Worm (Caenorhabditis elegans) whole organism, late embryonic: ENCODE measurements around the gene srbc-39.

ENCODE experiments used
- fax-1 ChIP-seq: sonication (generic microtip); optimal IDR thresholded peaks from 2 replicates; lab custom pipeline; 2016; ENCODE audit warnings: missing genotype, missing genetic modification characterization, missing compliant biosample characterization
- nhr-11 ChIP-seq: fragments of 150-350 bp; optimal IDR thresholded peaks from 2 replicates; lab custom pipeline; 2014; ENCODE audit warnings: missing biosample characterization, missing genetic modification characterization
- sox-2 ChIP-seq: fragments of 200-800 bp; sonication (Bioruptor generic); IDR thresholded peaks from 2 replicates; pipeline ENCODE4 v1.3.6; 2022; ENCODE audit warnings: missing genetic modification reagents, missing genetic modification characterization, missing compliant biosample characterization

ce11 chrV:712882-713281 lies 4.0 kb downstream of the srbc-39 start, which contains the start of gene cyp-33C11:
- TF ChIP-seq sox-2 (no peak), nhr-11 (tag; lab: Kevin White, UChicago) (no peak), fax-1 (tag; lab: Kevin White, UChicago) (no peak)
